Worm (Caenorhabditis elegans): ENCODE measurements around the gene ceh-31.

ceh-31 gene

DNA sequence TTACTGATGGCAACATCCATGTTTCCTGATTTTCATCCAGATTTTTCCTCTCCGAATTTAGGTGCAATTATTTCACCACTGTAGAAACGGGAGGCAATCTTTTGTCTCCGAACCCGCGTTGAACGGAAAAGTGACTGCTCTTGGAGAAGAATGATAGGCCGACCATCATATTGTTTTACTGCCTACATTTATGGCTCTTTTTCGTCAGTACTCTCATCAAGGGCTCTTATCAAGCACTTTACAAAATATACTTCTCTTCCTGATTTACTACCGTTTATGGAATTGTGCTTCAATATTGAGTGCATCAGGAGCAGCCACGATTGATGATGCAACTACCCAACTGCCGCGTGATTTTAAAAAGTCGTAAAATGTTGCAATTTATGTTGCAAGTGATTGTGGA is 15.8 kb downstream of the ceh-31 start (continued):
- TF ChIP-seq lir-3 (tag; optimal IDR thresholded peaks at IDR 0.05), result no peak
- no peak for TF ChIP-seq madf-5 (GFP tag; IDR thresholded peaks at IDR 0.05)
- peak; percentile 39 for TF ChIP-seq dmd-6 (GFP tag; IDR thresholded peaks at IDR 0.05)
- TF ChIP-seq nhr-76 (tag; optimal IDR thresholded peaks at IDR 0.05), result no peak
- TF ChIP-seq ctbp-1 (GFP tag; IDR thresholded peaks at IDR 0.05), result no peak
- 0 out of 2 replicates have a peak, but pooled peaks have one; percentile 16 for TF ChIP-seq tra-1 (GFP tag; IDR thresholded peaks at IDR 0.05)
- TF ChIP-seq spr-3 (GFP tag; optimal IDR thresholded peaks at IDR 0.05), result no peak
- TF ChIP-seq zip-2 (tag; optimal IDR thresholded peaks at IDR 0.05), result no peak
- TF ChIP-seq zfp-3 (GFP tag; conservative IDR thresholded peaks at IDR 0.05), result no peak
- TF ChIP-seq lin-13 (GFP tag; optimal IDR thresholded peaks at IDR 0.05), result no peak
- no peak for TF ChIP-seq ztf-11 (tag; optimal IDR thresholded peaks at IDR 0.05)
- no peak for TF ChIP-seq daf-12 (tag; optimal IDR thresholded peaks at IDR 0.05)
- no peak for TF ChIP-seq ceh-28 (tag; optimal IDR thresholded peaks at IDR 0.05)
- no peak for TF ChIP-seq zag-1 (tag; optimal IDR thresholded peaks at IDR 0.05)
- no peak for TF ChIP-seq egl-43 (GFP tag; IDR thresholded peaks at IDR 0.05)
- TF ChIP-seq nhr-48 (tag; optimal IDR thresholded peaks at IDR 0.05), result peak; percentile 51
- no peak for TF ChIP-seq mxl-3 (GFP tag; optimal IDR thresholded peaks at IDR 0.05)
- no peak for TF ChIP-seq F44E2.7 (GFP tag; IDR thresholded peaks at IDR 0.05)
- TF ChIP-seq hmg-1.1 (GFP tag; IDR thresholded peaks at IDR 0.05), result no peak
- TF ChIP-seq lsy-2 (tag; optimal IDR thresholded peaks at IDR 0.05), result no peak
- TF ChIP-seq fos-1 (tag; optimal IDR thresholded peaks at IDR 0.05), result no peak
- TF ChIP-seq snpc-1.2 (GFP tag; IDR thresholded peaks at IDR 0.05), result no peak
- TF ChIP-seq dmd-9 (GFP tag; IDR thresholded peaks at IDR 0.05), result no peak
- no peak for TF ChIP-seq mep-1 (tag; optimal IDR thresholded peaks at IDR 0.05)
- no peak for TF ChIP-seq nhr-10 (tag; optimal IDR thresholded peaks at IDR 0.05)
- no peak for TF ChIP-seq nhr-42 (GFP tag; IDR thresholded peaks at IDR 0.05)
- TF ChIP-seq pqm-1 (tag; optimal IDR thresholded peaks at IDR 0.05), result no peak
- TF ChIP-seq dmd-8 (GFP tag; IDR thresholded peaks at IDR 0.05), result no peak
- no peak for TF ChIP-seq nhr-6 (tag; optimal IDR thresholded peaks at IDR 0.05)
- TF ChIP-seq daf-16 (GFP tag; optimal IDR thresholded peaks at IDR 0.05), result no peak
- no peak for TF ChIP-seq daf-16 (tag; optimal IDR thresholded peaks at IDR 0.05)
- TF ChIP-seq lim-7 (GFP tag; IDR thresholded peaks at IDR 0.05), result no peak
- TF ChIP-seq set-16 (GFP tag; IDR thresholded peaks at IDR 0.05), result no peak
- TF ChIP-seq aly-2 (tag; optimal IDR thresholded peaks at IDR 0.05), result no peak
- TF ChIP-seq T20F7.1 (GFP tag; optimal IDR thresholded peaks at IDR 0.05), result no peak
- TF ChIP-seq nhr-28 (tag; optimal IDR thresholded peaks at IDR 0.05), result peak; percentile 8

DNA sequence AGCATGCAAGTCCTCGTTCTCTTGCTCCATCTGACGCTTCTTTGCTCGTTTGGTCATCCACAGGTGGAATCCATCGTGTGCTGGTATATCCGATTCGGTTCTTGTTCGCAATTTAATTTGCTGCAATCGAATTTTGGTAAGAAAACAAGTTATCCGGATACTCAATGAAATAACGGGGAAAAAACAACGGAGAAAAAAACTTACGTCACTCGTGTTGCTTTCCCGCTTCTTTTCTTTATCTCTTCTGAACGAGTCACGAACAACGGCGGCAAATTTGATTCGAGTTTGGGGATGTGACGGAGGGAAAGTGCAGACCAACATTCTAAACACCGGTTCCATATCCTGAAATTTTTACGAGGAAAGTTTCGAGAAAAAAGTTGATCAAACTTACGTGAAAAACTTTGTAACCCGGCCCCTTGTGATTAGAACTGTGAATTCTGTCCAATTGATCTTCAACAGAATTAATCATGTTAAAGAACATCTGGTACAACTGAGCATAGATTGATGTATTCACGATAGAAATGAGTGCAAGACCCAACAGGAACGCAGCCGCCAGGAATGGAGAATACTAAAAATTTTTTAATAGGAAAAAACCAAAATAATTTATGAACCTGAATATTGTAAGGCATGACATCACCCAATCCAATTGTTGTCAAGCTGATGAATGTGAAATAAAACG is 18.8 kb downstream of the ceh-31 start:
- peak; percentile 93 for TF ChIP-seq aha-1 (tag)
- TF ChIP-seq ces-1 (GFP tag; optimal IDR thresholded peaks at IDR 0.05), result peak; percentile 80
- TF ChIP-seq fkh-10 (GFP tag; optimal IDR thresholded peaks at IDR 0.05), result peak; percentile 38
- no peak for TF ChIP-seq zfp-2 (tag; optimal IDR thresholded peaks at IDR 0.05)
- 0 out of 2 replicates have a peak, but pooled peaks have one; percentile 38 for TF ChIP-seq ctbp-1 (GFP tag; IDR thresholded peaks at IDR 0.05)
- TF ChIP-seq madf-9 (GFP tag; conservative IDR thresholded peaks at IDR 0.05), result no peak

DNA sequence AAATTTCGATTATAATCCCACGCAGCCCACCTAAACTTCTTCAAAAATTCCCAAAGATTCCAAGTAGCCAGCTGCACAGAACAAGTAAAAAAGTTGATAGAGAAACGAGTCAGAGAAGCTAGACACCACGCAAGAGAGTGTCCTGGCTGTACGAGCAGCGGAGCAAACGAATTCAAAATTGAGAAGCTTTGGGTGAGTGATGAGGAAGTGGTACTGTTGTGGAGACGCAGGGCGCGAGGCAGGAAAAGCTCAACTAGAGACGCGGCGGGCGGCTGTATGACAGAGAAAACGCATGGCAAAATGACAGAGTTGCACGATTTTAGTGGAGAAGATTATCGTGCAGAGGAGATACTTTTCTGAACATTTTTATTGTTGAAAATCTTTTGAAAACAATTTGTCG is 21.0 kb downstream of the ceh-31 start:
- TF ChIP-seq rbr-2 (tag; optimal IDR thresholded peaks at IDR 0.05) (peak; percentile 61), ceh-62 (tag; optimal IDR thresholded peaks at IDR 0.05) (no peak), ztf-7 (tag; optimal IDR thresholded peaks at IDR 0.05) (no peak), daf-16 (GFP tag; optimal IDR thresholded peaks at IDR 0.05) (no peak), daf-16 (tag; optimal IDR thresholded peaks at IDR 0.05) (peak; percentile 32), daf-19 (GFP tag; conservative IDR thresholded peaks at IDR 0.05) (no peak), mdt-29 (GFP tag; IDR thresholded peaks at IDR 0.05) (no peak), madf-9 (GFP tag; conservative IDR thresholded peaks at IDR 0.05) (no peak), spr-3 (GFP tag; optimal IDR thresholded peaks at IDR 0.05) (no peak), aly-2 (tag; optimal IDR thresholded peaks at IDR 0.05) (no peak), jun-1 (tag; optimal IDR thresholded peaks at IDR 0.05) (no peak), zfp-3 (GFP tag; conservative IDR thresholded peaks at IDR 0.05) (no peak), ceh-82 (tag; optimal IDR thresholded peaks at IDR 0.05) (no peak), nhr-76 (tag; optimal IDR thresholded peaks at IDR 0.05) (no peak), cey-2 (tag; optimal IDR thresholded peaks at IDR 0.05; ENCODE audit: borderline replicate concordance, insufficient read depth) (no peak), unc-39 (tag; optimal IDR thresholded peaks at IDR 0.05) (no peak), hif-1 (tag; optimal IDR thresholded peaks at IDR 0.05) (peak in 1 of 2 experiments; percentile 60)
